Worm (Caenorhabditis elegans): ENCODE measurements around the gene morc-1.

Gene morc-1

DNA sequence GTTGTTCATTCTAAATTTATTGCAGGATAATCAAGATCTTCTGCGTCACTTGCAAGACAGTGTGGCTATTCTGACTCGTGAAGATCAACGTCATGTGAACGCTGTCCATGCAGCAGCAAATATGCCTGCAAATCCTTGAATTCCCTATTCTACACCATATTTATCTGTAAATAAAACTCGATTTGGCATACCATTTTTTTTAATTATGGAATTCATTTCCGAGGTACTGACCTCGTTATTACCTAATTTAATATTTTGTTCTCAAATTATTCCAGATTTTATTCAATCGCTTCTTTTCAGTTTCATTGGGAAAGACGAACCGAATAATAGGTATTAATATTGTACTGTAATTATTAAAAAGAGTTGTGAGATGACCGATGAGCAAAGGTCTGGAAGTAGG is 33.1 kb downstream of the morc-1 start, which contains the start of gene cid-1:
cid-1 (plus strand) TSS at position 301 of the 400 bp plus-strand sequence.
- TF ChIP-seq C16A3.4 (tag; optimal IDR thresholded peaks at IDR 0.05) = no peak
- TF ChIP-seq sox-4 (tag; optimal IDR thresholded peaks at IDR 0.05) = no peak
- no peak for TF ChIP-seq fos-1 (tag; optimal IDR thresholded peaks at IDR 0.05)
- no peak for TF ChIP-seq tlp-1 (tag; optimal IDR thresholded peaks at IDR 0.05)
- TF ChIP-seq pag-3 (tag; optimal IDR thresholded peaks at IDR 0.05; ENCODE audit: borderline replicate concordance, insufficient read depth) = no peak
- TF ChIP-seq elt-2 (tag; optimal IDR thresholded peaks at IDR 0.05) = no peak
- TF ChIP-seq lsy-2 (tag; optimal IDR thresholded peaks at IDR 0.05) = no peak
- no peak for TF ChIP-seq vab-15 (tag; optimal IDR thresholded peaks at IDR 0.05)
- no peak for TF ChIP-seq grh-1 (GFP tag; IDR thresholded peaks at IDR 0.05)
- TF ChIP-seq Y116A8C.19 (tag; optimal IDR thresholded peaks at IDR 0.05; ENCODE audit: borderline replicate concordance) = no peak
- no peak for TF ChIP-seq lin-15B (tag; optimal IDR thresholded peaks at IDR 0.05)
- no peak for TF ChIP-seq C34B4.2 (tag; optimal IDR thresholded peaks at IDR 0.05)

DNA sequence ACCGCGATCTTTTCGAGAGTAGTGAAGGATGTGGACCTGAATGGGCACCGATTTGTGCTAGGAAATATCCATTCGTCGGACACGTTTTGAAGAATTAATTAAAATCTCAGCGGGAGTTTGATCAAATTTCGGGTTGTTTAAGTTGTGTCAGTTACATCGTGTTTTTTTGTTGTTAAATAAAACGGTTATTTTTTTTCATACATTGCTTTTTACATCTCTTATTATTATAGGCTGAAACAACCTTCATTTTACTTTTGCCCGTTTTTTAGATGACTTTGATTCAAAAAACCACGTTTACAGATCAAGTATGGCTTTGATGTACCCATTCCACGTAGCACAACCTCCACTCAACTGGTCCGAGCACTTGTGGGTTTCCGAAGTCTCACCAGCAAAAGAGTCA is 33.6 kb downstream of the morc-1 start, which contains the start of gene emb-1:
emb-1 (plus strand) TSS at position 301 of the 400 bp plus-strand sequence.
- TF ChIP-seq Y116A8C.19 (tag; optimal IDR thresholded peaks at IDR 0.05; ENCODE audit: borderline replicate concordance) = no peak
- no peak for TF ChIP-seq snpc-4 (tag; optimal IDR thresholded peaks at IDR 0.05)
- TF ChIP-seq mdl-1 (tag; optimal IDR thresholded peaks at IDR 0.05) = no peak
- no peak for TF ChIP-seq lir-3 (tag; optimal IDR thresholded peaks at IDR 0.05; ENCODE audit: poor library complexity)
- TF ChIP-seq elt-3 (tag; optimal IDR thresholded peaks at IDR 0.05) = no peak

ce11 chrIII:5172470-5172869 is 34.2 kb downstream of the morc-1 start, which contains the start of gene K10D2.5:
Gene K10D2.5, plus strand, starts transcription at chrIII:5172720.
- no peak for TF ChIP-seq efl-3 (GFP tag; optimal IDR thresholded peaks at IDR 0.05)
- TF ChIP-seq lin-39 (tag; optimal IDR thresholded peaks at IDR 0.05) = peak; percentile 71
- TF ChIP-seq snu-23 (GFP tag; optimal IDR thresholded peaks at IDR 0.05) = peak; percentile 96
- peak; percentile 81 for TF ChIP-seq mef-2 (tag; optimal IDR thresholded peaks at IDR 0.05)
- peak; percentile 94 for TF ChIP-seq mab-9 (GFP tag; IDR thresholded peaks at IDR 0.05)
- TF ChIP-seq fkh-8 (tag; optimal IDR thresholded peaks at IDR 0.05) = peak; percentile 97
- TF ChIP-seq ceh-88 (GFP tag; IDR thresholded peaks at IDR 0.05) = peak; percentile 81
- TF ChIP-seq nhr-11 (tag; optimal IDR thresholded peaks at IDR 0.05) = peak; percentile 73
- TF ChIP-seq nhr-71 (tag; optimal IDR thresholded peaks at IDR 0.05) = peak; percentile 97
- TF ChIP-seq snpc-4 (tag; optimal IDR thresholded peaks at IDR 0.05) = peak; percentile 84
- TF ChIP-seq egl-13 (tag; optimal IDR thresholded peaks at IDR 0.05) = peak; percentile 90
- TF ChIP-seq ama-1 (optimal IDR thresholded peaks at IDR 0.05) = no peak
- peak; percentile 96 for TF ChIP-seq pax-3 (tag; optimal IDR thresholded peaks at IDR 0.05)
- TF ChIP-seq unc-30 (tag; optimal IDR thresholded peaks at IDR 0.05) = no peak
- peak; percentile 97 for TF ChIP-seq vab-15 (tag; optimal IDR thresholded peaks at IDR 0.05)
- no peak for TF ChIP-seq nhr-12 (tag; optimal IDR thresholded peaks at IDR 0.05)
- no peak for TF ChIP-seq sptf-1 (tag; optimal IDR thresholded peaks at IDR 0.05)
- no peak for TF ChIP-seq ets-5 (GFP tag; IDR thresholded peaks at IDR 0.05)
- peak; percentile 14 for TF ChIP-seq zag-1 (tag; optimal IDR thresholded peaks at IDR 0.05)
- TF ChIP-seq nhr-237 (tag; optimal IDR thresholded peaks at IDR 0.05) = peak; percentile 76
- no peak for TF ChIP-seq C34B4.2 (tag; optimal IDR thresholded peaks at IDR 0.05)
- TF ChIP-seq blmp-1 (tag; optimal IDR thresholded peaks at IDR 0.05) = peak; percentile 77
- TF ChIP-seq unc-130 (tag; optimal IDR thresholded peaks at IDR 0.05) = peak; percentile 90
- no peak for TF ChIP-seq ces-1 (GFP tag; optimal IDR thresholded peaks at IDR 0.05)
- TF ChIP-seq egl-27 (tag; optimal IDR thresholded peaks at IDR 0.05) = peak in 1 of 2 experiments; percentile 14
- peak; percentile 94 for TF ChIP-seq C04F5.9 (tag; optimal IDR thresholded peaks at IDR 0.05)
- TF ChIP-seq fkh-4 (tag; optimal IDR thresholded peaks at IDR 0.05; ENCODE audit: borderline replicate concordance) = peak; percentile 92
- peak in 3 of 6 experiments; percentile 76 to 79 (median 79) for TF ChIP-seq elt-3 (tag; optimal IDR thresholded peaks at IDR 0.05)
- TF ChIP-seq pqm-1 (tag; optimal IDR thresholded peaks at IDR 0.05) = no peak
- peak; percentile 83 for TF ChIP-seq grh-1 (GFP tag; IDR thresholded peaks at IDR 0.05)
- TF ChIP-seq lsy-2 (tag; optimal IDR thresholded peaks at IDR 0.05) = peak; percentile 91 to 93
- TF ChIP-seq efl-1 (optimal IDR thresholded peaks at IDR 0.05) = peak; percentile 92 to 94
- TF ChIP-seq efl-1 (GFP tag; optimal IDR thresholded peaks at IDR 0.05 in 1 of 2) = peak; percentile 87 to 98
- TF ChIP-seq ceh-82 (tag; optimal IDR thresholded peaks at IDR 0.05) = peak; percentile 91 to 97 (median 95)
- no peak for TF ChIP-seq nhr-76 (tag; optimal IDR thresholded peaks at IDR 0.05)
- peak; percentile 57 for TF ChIP-seq aha-1 (tag; optimal IDR thresholded peaks at IDR 0.05)
- peak; percentile 92 for TF ChIP-seq swsn-7 (tag; optimal IDR thresholded peaks at IDR 0.05)
- peak; percentile 83 for TF ChIP-seq hpl-2 (GFP tag; optimal IDR thresholded peaks at IDR 0.05)
- TF ChIP-seq tlp-1 (tag; optimal IDR thresholded peaks at IDR 0.05) = no peak
- TF ChIP-seq lin-14 (GFP tag; optimal IDR thresholded peaks at IDR 0.05) = peak; percentile 94
